Worm (Caenorhabditis elegans): ENCODE results near the gene cisd-3.1.

Gene cisd-3.1

DNA sequence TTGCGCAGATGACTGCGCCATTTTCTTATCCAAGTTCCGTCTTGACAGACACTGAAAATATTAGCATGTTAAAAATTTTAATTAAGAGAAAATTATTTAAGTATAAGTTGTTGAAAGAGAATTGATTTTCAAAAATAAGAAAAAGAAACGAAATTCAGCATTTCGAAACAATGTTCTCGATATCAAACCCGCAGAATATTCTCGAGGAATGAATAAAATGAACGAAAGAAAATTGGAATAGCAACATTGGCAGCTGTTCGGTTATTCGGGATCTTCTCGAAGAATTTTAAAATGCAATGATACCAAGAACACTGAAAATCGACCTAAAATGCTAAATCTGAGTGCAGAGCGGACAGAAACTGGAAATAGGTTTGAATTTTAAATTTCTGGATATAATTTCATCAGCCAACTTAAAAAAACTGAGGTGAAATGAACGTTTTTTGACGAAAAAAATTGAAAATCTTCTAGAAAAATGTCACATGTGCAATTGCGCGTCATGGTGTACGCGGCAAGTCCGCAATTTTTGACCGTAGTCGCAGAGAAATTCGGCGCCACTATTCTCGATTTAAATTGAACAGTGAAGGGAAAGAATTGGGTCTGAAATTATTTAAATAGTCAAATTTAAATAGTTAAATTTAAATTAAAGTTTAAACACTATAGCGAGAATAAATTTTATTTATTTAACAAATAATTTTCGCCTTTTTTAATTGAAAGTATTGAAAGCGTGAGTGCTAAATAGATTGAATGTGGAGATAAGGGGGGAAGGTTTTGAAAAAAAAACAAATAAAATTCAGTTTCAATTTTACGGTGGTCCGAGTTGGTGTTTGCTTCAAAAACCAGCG is 34.4 kb upstream of the cisd-3.1 start, which contains the start of the genes cct-5 and F25F2.1:
TSS of gene cct-5 (minus strand) at position 51 of the 842 bp plus-strand sequence.
TSS of gene F25F2.1 (plus strand) at position 792 of the 842 bp plus-strand sequence.
- no peak for TF ChIP-seq dao-5 (tag; optimal IDR thresholded peaks at IDR 0.05)
- peak; percentile 69 for TF ChIP-seq him-1 (tag; optimal IDR thresholded peaks at IDR 0.05)
- TF ChIP-seq W03F9.2 (tag; optimal IDR thresholded peaks at IDR 0.05) = peak; percentile 87

DNA sequence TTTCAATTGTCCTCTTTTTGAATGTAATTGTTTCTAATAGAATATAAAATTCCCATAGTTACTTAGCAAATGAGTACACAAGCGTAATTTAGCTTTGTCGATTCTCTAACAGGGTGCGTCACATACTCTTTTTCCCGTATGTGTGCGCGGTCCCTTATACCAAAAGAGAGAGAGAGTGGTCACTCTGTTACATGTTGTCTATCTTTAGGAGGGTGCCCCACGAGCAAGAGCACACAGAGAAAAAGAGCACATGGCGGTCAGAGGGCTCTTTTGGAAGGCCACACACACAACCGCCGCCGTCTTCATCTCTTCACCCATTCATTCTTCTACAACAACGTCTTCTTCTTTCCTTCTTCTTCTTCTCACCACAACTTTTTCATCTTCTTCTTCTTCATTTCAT is 28.8 kb upstream of the cisd-3.1 start:
- TF ChIP-seq him-1 (tag; optimal IDR thresholded peaks at IDR 0.05) (peak; percentile 42), W03F9.2 (tag; optimal IDR thresholded peaks at IDR 0.05) (no peak)

DNA sequence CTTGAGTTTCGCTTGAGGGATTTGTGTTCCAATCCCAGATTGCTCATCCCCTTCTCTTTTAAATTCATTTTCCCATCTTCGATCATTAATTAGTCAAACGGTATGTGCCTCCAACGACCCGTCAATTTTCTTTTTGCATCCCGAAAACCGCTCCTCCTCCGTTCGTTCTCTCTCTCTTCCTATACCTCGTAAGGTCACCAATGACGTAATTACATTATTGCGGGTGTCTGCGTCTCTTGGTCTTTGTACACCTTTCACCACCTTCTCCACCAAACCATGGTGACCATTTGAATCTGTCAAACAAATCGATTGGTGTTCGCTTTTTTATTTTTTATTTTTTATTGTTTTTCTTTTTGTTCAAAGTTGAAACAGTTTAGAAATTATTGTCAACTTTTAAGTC is 27.5 kb upstream of the cisd-3.1 start:
- TF ChIP-seq him-1 (tag; optimal IDR thresholded peaks at IDR 0.05) (no peak), dao-5 (tag; optimal IDR thresholded peaks at IDR 0.05) (no peak), W03F9.2 (tag; optimal IDR thresholded peaks at IDR 0.05) (no peak)

DNA sequence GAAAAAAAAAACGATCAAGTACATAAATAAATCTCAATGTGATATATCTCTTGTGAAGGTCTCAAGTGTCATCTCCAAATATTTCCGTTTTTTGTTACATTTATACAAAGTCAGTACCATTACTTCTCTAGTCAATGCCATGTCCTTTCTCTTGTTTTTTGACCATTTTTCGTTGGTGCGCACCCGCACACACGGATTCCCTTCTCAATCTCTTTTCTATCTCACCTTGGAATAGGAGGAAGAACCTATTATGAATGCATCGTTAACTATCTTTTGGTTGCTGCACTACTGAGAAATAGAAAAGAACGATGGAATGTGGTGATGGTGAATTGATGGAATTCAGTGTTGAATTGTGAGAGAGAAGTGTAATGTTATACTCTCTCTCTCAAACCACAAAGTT is 24.9 kb upstream of the cisd-3.1 start:
- no peak for TF ChIP-seq dao-5 (tag; optimal IDR thresholded peaks at IDR 0.05)
- no peak for TF ChIP-seq him-1 (tag; optimal IDR thresholded peaks at IDR 0.05)
- TF ChIP-seq W03F9.2 (tag; optimal IDR thresholded peaks at IDR 0.05) = no peak

DNA sequence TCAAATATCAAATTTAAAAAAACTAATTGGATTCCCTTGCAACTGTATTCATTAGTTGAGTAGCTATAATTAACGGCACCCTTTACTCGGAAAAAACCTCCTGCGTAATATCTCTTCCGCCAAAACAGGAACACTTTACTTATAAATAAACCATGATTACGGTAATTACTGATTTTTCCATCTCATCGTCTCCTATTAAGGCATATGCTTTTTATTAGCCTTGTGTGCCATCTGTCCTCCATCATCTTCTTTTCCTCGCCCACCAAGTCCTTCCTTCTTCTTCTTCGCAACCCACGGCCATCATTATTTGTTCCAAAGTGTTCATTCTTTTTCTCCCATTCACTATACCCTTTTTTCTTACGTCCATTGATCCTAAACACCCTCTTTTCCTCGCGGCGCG is 23.3 kb upstream of the cisd-3.1 start:
- TF ChIP-seq him-1 (tag; optimal IDR thresholded peaks at IDR 0.05) (no peak), W03F9.2 (tag; optimal IDR thresholded peaks at IDR 0.05) (no peak), dao-5 (tag; optimal IDR thresholded peaks at IDR 0.05) (no peak)

DNA sequence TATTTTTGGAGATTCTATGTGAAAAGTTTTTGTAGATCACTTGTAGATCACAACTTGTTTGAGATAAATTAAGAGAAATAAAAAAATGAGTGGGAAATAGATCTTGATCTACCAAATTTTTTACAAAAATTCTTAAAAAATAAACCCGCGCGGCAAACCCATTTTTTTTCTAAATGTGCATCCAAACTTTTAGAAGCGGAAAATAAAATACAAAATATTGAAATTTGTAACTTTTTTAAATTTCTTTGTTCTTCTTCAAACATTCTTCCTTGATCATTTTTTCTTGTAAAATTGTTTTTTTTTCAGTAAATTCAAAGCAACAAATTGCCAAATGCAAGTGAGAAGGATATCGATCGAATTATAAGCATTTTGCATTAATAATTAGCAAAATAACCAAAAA is 22.6 kb upstream of the cisd-3.1 start, which contains the start of gene cdh-4:
TSS of gene cdh-4 (plus strand) at position 301 of the 400 bp plus-strand sequence.
- TF ChIP-seq W03F9.2 (tag; optimal IDR thresholded peaks at IDR 0.05) (no peak), dao-5 (tag; optimal IDR thresholded peaks at IDR 0.05) (no peak), him-1 (tag; optimal IDR thresholded peaks at IDR 0.05) (no peak)

DNA sequence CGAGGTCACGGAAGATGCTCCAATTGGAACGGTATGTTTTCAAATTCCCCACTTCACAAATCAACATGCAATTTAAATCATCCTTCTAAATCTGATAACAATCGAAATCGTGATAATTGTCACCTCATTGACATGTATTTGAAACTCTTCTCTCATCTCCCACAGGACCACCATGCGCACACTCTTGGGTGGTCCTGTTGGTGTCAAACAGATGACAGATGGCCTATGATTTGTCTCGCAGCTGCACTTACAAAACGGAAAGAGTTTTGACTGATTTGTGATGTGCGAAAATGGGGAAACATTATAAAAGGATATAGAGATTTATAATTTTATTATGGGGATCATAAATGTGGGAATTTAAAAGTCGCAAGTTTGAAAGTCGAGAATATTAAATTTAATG is 19.3 kb upstream of the cisd-3.1 start:
- TF ChIP-seq dao-5 (tag; optimal IDR thresholded peaks at IDR 0.05) = no peak
- TF ChIP-seq W03F9.2 (tag; optimal IDR thresholded peaks at IDR 0.05) = no peak
- no peak for TF ChIP-seq him-1 (tag; optimal IDR thresholded peaks at IDR 0.05)

DNA sequence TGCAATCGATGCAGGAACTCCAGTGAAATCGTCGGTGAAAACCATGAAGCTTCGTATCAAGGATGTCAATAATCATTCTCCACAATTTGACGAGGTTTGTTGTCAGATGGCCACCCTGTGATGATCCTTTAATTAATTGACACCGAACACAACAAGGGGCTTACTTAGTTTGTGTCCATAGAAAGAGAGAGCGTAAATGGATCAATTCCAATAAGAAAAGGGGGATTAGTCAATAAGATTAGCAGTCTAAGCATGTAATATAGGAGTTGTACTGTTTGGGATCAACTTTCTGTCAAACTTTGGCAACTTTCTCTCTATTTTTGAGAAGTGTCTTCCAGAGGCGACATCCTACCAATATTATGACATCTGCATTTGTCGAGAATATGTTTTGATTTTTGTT is 18.6 kb upstream of the cisd-3.1 start:
- no peak for TF ChIP-seq dao-5 (tag; optimal IDR thresholded peaks at IDR 0.05)
- no peak for TF ChIP-seq him-1 (tag; optimal IDR thresholded peaks at IDR 0.05)
- no peak for TF ChIP-seq W03F9.2 (tag; optimal IDR thresholded peaks at IDR 0.05)

DNA sequence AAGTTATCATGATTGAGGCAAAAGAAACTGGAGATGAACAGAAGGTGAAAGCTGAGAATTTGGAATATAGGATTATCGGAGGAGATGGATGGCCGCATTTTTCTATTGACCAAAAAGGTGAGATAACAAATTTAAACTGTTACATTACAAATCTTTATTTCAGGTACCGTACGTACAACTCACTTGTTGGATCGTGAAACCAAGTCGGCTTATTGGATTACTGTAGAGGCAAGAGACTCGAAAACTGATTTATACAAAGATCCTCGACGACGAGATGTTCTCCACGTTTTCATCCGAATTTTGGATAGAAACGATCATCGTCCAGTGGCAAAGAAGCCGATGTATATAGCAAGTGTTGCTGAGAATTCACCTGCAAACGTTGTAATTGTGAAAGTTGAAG is 16.7 kb upstream of the cisd-3.1 start:
- no peak for TF ChIP-seq him-1 (tag; optimal IDR thresholded peaks at IDR 0.05)
- no peak for TF ChIP-seq W03F9.2 (tag; optimal IDR thresholded peaks at IDR 0.05)
- TF ChIP-seq dao-5 (tag; optimal IDR thresholded peaks at IDR 0.05) = no peak

DNA sequence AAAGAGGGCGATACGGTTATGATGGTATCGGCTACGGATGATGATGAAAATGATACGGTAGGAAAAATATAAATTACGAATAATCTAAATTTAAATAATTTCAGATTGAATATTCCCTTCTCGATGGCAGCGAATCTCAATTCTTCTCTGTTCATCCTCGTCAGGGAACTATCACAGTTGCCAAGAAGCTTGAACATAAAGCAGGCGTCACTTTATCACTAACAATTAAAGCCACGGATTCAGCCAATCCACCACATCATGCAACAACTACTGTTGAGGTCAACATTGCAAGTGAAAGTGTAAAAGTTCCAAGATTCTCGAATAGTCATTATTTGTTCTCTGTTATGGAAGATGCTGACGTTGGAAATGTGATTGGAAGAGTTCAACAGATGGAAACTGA is 11.7 kb upstream of the cisd-3.1 start:
- TF ChIP-seq W03F9.2 (tag; optimal IDR thresholded peaks at IDR 0.05) (no peak), dao-5 (tag; optimal IDR thresholded peaks at IDR 0.05) (no peak), him-1 (tag; optimal IDR thresholded peaks at IDR 0.05) (no peak)

DNA sequence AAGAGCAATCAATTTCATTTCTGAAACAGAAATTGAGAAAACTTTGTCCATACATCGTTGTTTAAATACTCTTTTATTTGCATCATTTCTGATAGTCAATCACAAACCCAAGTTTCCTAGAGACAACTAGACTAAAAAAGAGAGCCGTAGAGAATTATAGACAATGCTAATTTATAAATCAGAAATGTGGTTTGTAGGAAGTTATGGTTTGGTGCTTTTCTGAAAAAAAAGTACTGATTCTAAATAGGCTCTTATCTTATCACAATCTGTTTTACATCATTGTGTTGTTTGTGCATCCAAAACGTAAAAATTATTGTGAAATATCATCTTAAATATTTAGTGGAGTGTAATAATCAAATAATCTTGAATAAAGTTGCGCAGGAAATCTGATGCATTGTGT is 2.1 kb upstream of the cisd-3.1 start, which contains the start of gene ugt-62:
TSS of gene ugt-62 (minus strand) at position 20 of the 400 bp plus-strand sequence.
- TF ChIP-seq dao-5 (tag; optimal IDR thresholded peaks at IDR 0.05) (no peak), W03F9.2 (tag; optimal IDR thresholded peaks at IDR 0.05) (no peak), him-1 (tag; optimal IDR thresholded peaks at IDR 0.05) (no peak)

DNA sequence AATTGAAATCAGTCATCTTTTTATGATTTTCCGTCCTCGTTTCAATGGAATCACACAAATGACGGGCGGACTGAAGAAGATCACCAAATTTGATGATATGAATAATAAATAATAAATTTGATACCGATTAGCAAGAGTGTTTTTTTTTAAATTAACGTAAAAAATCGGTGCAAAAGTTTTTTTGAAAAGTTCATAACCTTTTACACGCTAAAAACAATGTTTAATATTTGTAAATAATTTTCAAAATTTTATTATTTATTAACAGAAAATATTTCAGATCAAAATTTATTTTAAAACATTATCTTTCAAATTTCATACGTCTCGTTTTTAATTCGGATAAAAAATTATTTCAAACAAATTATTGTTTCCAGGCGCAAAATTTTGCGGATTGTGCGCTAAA is 2.3 kb downstream of the cisd-3.1 start, which contains the start of gene M88.3:
TSS of gene M88.3 (minus strand) at position 101 of the 400 bp plus-strand sequence.
- TF ChIP-seq him-1 (tag; optimal IDR thresholded peaks at IDR 0.05) = no peak
- TF ChIP-seq W03F9.2 (tag; optimal IDR thresholded peaks at IDR 0.05) = no peak
- TF ChIP-seq dao-5 (tag; optimal IDR thresholded peaks at IDR 0.05) = no peak

DNA sequence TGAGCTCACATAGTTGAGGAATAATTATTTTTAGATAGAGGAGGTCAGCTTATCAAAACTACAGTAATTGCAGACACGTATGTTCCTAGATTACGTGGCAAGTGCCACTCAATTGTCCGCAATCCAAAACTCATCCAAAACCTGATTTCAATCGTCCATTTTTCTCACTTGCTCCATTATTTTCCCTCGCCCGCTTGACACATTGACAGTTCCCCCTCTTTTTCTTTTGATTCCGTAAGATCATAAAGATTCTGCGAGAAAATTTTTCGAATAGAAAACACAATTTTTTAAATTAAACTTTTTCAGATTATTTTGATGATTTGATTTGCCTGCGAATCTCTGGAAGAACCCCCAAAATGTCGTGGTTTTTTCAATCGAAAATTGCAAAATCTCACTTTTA is 6.1 kb downstream of the cisd-3.1 start, which contains the start of gene M88.4:
TSS of gene M88.4 (plus strand) at position 301 of the 400 bp plus-strand sequence.
- TF ChIP-seq W03F9.2 (tag; optimal IDR thresholded peaks at IDR 0.05) = no peak

DNA sequence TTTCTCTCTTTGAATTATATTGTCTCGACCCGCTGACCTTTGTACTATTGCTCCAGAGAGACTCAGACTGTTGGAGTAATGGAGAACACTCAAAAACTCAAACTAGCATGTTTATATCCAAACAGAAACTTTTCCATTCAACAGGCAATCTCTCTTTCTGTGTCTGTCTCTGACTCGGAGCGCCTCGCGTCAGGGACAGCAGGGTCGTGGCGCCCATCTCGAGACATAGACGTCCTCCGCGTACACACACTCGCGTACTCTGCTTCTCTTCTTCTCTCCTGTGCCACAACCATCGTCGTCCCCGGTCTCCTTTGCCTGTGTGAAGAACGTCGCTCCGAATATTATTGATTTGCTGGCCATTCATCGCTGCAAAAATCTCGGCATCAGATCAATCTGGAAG is 9.3 kb downstream of the cisd-3.1 start:
- TF ChIP-seq W03F9.2 (tag; optimal IDR thresholded peaks at IDR 0.05) (peak; percentile 20), him-1 (tag; optimal IDR thresholded peaks at IDR 0.05) (peak; percentile 32), dao-5 (tag; optimal IDR thresholded peaks at IDR 0.05) (no peak)
